Fruit fly (Drosophila melanogaster): ENCODE data around the gene Xrcc2.

Gene Xrcc2

DNA sequence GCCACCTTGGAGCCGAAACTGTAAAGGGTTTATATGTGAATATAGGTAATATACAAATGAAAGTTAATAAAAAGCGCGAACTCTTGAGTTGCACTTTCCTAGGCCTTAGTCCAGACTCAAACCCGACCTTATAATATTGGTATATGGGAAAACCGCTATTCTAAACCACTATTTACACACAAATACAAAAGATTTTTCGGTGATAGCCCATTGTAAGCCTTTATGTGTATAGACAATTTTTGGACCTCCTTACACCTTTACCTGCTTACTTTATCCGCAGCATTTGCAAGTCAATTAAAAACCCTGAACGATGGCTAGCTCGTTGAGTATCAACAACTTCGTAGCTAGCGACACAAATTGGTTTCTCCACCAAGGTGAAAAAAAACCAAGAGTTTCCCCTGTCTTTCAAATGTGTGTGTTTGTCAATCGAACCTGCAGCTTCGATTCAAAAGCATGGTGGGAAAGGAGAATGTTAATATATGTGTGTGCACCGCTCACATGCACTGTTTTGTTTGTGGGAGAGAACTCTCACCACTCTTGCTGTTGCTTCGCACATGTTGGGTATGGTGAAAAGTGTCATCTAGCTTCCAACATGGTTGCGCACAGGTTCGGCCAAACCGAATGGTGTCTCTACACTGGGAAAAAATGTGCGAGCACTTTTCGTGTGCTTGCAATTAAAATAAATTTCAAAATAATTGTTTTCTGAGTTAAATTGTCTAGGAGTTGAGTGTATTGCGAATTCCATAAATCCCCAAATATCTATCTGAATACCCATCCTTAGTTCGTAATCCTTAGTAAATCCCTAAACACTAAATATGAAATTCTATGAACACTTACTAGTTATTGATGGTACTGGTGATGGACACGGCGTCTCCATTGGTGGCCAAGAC is 7.0 kb downstream of the Xrcc2 start (continued):
- TF ChIP-seq lola (GFP tag; optimal IDR thresholded peaks at IDR 0.05) (peak in 1 of 3 experiments; percentile 48), Atf3 (GFP tag; optimal IDR thresholded peaks at IDR 0.05) (peak; percentile 33), CG4820 (GFP tag; optimal IDR thresholded peaks at IDR 0.05) (peak; percentile 80), scrt (GFP tag; optimal IDR thresholded peaks at IDR 0.05) (peak; percentile 61), crc (GFP tag; optimal IDR thresholded peaks at IDR 0.05) (peak; percentile 30), CTCF (GFP tag; optimal IDR thresholded peaks at IDR 0.05) (peak; percentile 40), C15 (GFP tag; IDR thresholded peaks at IDR 0.05) (no peak), CG13624 (GFP tag; optimal IDR thresholded peaks at IDR 0.05) (peak; percentile 64), fd64A (GFP tag; optimal IDR thresholded peaks at IDR 0.05) (no peak), amos (GFP tag; IDR thresholded peaks at IDR 0.05; ENCODE audit: partially characterized antibody) (no peak), CG1832 (GFP tag; optimal IDR thresholded peaks at IDR 0.05) (peak; percentile 4), Ravus (GFP tag; IDR thresholded peaks at IDR 0.05) (peak; percentile 48; the same call in 1 of the 2 replicates), CG13894 (tag; optimal IDR thresholded peaks at IDR 0.05) (no peak), jigr1 (GFP tag; IDR thresholded peaks at IDR 0.05) (no peak), jumu (GFP tag; optimal IDR thresholded peaks at IDR 0.05) (peak; percentile 65), wek (GFP tag; optimal IDR thresholded peaks at IDR 0.05) (peak; percentile 41), vvl (GFP tag; IDR thresholded peaks at IDR 0.05) (peak; percentile 95), Ptx1 (GFP tag; IDR thresholded peaks at IDR 0.05) (peak; percentile 77), Scr (GFP tag; IDR thresholded peaks at IDR 0.05; ENCODE audit: partially characterized antibody) (no peak), exex (tag; optimal IDR thresholded peaks at IDR 0.05) (no peak), CG17612 (GFP tag; IDR thresholded peaks at IDR 0.05) (peak; percentile 54), Dip2 (GFP tag; IDR thresholded peaks at IDR 0.05) (no peak), Jarid2 (GFP tag; optimal IDR thresholded peaks at IDR 0.05) (peak; percentile 37), gro (GFP tag; optimal IDR thresholded peaks at IDR 0.05) (peak; percentile 79), Blimp-1 (GFP tag; optimal IDR thresholded peaks at IDR 0.05) (peak; percentile 79), ato (GFP tag; IDR thresholded peaks at IDR 0.05; ENCODE audit: partially characterized antibody) (no peak), ham (GFP tag; IDR thresholded peaks at IDR 0.05) (no peak), CG7987 (GFP tag; optimal IDR thresholded peaks at IDR 0.05) (peak; percentile 48), sim (GFP tag; IDR thresholded peaks at IDR 0.05) (peak; percentile 55), chn (GFP tag; optimal IDR thresholded peaks at IDR 0.05) (peak; percentile 78), CG11695 (GFP tag; IDR thresholded peaks at IDR 0.05) (peak; percentile 90), run (tag; optimal IDR thresholded peaks at IDR 0.05) (no peak), nom (GFP tag; optimal IDR thresholded peaks at IDR 0.05) (no peak), ac (GFP tag; optimal IDR thresholded peaks at IDR 0.05) (peak; percentile 14), hbn (GFP tag; IDR thresholded peaks at IDR 0.05; ENCODE audit: partially characterized antibody) (no peak), cas (GFP tag; IDR thresholded peaks at IDR 0.05) (peak; percentile 40; the same call in 1 of the 2 replicates), CG6254 (GFP tag; optimal IDR thresholded peaks at IDR 0.05) (peak; percentile 84), CG17186 (GFP tag; optimal IDR thresholded peaks at IDR 0.05) (peak; percentile 39), ab (GFP tag; optimal IDR thresholded peaks at IDR 0.05) (no peak), eyg (GFP tag; optimal IDR thresholded peaks at IDR 0.05) (peak; percentile 50), CG10274 (GFP tag; optimal IDR thresholded peaks at IDR 0.05) (peak; percentile 26), Sry-δ (GFP tag; optimal IDR thresholded peaks at IDR 0.05) (peak; percentile 39), ranshi (GFP tag; IDR thresholded peaks at IDR 0.05) (peak; percentile 89), Max (GFP tag; optimal IDR thresholded peaks at IDR 0.05) (peak; percentile 61), CG4404 (GFP tag; IDR thresholded peaks at IDR 0.05) (no peak), CG8388 (GFP tag; optimal IDR thresholded peaks at IDR 0.05) (peak; percentile 68), crol (GFP tag; IDR thresholded peaks at IDR 0.05) (0 out of 2 replicates have a peak, but pooled peaks have one; percentile 29), Oli (tag; optimal IDR thresholded peaks at IDR 0.05) (peak; percentile 75), gce (GFP tag; IDR thresholded peaks at IDR 0.05) (peak; percentile 82)

Data from whole organism, embryonic.